Fruit fly (Drosophila melanogaster) whole organism, prepupa: Measurements from ENCODE around the gene CG42353.

ENCODE experiments used
- CG11762 ChIP-seq: fragments of 200-800 bp; sonication (Bioruptor generic); optimal IDR thresholded peaks from 3 replicates; lab custom pipeline; 2016; ENCODE audit warnings: missing biosample characterization, missing genetic modification characterization; ENCODE audit not compliant: insufficient read depth
- CG16779 ChIP-seq: fragments of 200-800 bp; sonication (Bioruptor generic); optimal IDR thresholded peaks from 3 replicates; lab custom pipeline; 2017; ENCODE audit warnings: missing biosample characterization, mild to moderate bottlenecking, missing genetic modification characterization
- CG31627 ChIP-seq: fragments of 200-800 bp; sonication (Bioruptor generic); optimal IDR thresholded peaks from 3 replicates; lab custom pipeline; 2016; ENCODE audit warnings: missing biosample characterization, missing genetic modification characterization
- Hr39 ChIP-seq: fragments of 200-800 bp; sonication (Bioruptor generic); optimal IDR thresholded peaks from 2 replicates; lab custom pipeline; 2016; ENCODE audit warnings: missing biosample characterization, missing genetic modification characterization
- Lpt ChIP-seq: fragments of 200-800 bp; sonication (Bioruptor generic); optimal IDR thresholded peaks from 3 replicates; lab custom pipeline; 2016; ENCODE audit warnings: missing biosample characterization, missing genetic modification characterization
- Sox14 ChIP-seq: fragments of 200-800 bp; sonication (Bioruptor generic); optimal IDR thresholded peaks from 3 replicates; lab custom pipeline; 2016; ENCODE audit warnings: missing biosample characterization, missing genetic modification characterization
- achi ChIP-seq: fragments of 200-800 bp; sonication (Bioruptor generic); optimal IDR thresholded peaks from 3 replicates; lab custom pipeline; 2016; ENCODE audit warnings: missing biosample characterization, missing genetic modification characterization
- fkh ChIP-seq: fragments of 200-800 bp; sonication (Bioruptor generic); optimal IDR thresholded peaks from 3 replicates; lab custom pipeline; 2017; ENCODE audit warnings: missing biosample characterization, mild to moderate bottlenecking, missing genetic modification characterization, moderate library complexity
- svp ChIP-seq: fragments of 200-800 bp; sonication (Bioruptor generic); peaks from one replicate; lab custom pipeline; 2016; ENCODE audit warnings: missing biosample characterization, missing genetic modification characterization

- TF ChIP-seq Sox14 (no peak), CG31627 (no peak), CG11762 (GFP tag; lab: Kevin White, UChicago) (no peak), Hr39 (no peak), achi (GFP tag; lab: Kevin White, UChicago) (no peak), fkh (no peak), svp (no peak), Lpt (GFP tag; lab: Kevin White, UChicago) (no peak), CG16779 (no peak)
Measured at dm6 chrX:16085865-16086592, 18.7 kb downstream of the CG42353 start.
